Worm (Caenorhabditis elegans): ENCODE measurements around the gene K09D9.1.

Gene K09D9.1

DNA sequence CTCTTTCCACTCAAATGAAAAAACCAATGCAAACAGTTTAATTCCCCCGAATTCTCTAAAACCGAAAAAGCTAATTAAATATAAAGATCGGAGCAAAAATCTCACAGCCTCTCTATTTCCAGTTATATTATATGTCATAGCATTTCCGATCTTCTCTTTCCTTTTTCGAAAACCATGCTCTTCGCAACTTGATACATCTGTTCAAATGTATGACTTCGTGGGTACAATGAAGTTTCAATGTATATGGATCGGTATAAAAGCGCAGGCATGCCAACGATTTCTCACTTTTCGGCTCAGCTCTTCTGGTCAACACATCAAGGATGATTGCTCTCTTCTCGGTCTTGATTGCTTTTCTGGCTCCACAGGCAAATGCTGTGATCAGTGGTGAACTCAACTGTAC, 21.3 kb downstream of the K09D9.1 start, which contains the start of gene phat-7:
Gene phat-7 (plus strand): TSS at position 301 of the 400 bp plus-strand sequence.
- TF ChIP-seq zag-1 (tag; optimal IDR thresholded peaks at IDR 0.05) = no peak
- TF ChIP-seq R02D3.7 (tag; optimal IDR thresholded peaks at IDR 0.05) = no peak
- no peak for TF ChIP-seq nhr-11 (tag; optimal IDR thresholded peaks at IDR 0.05)
- TF ChIP-seq lin-13 (GFP tag; optimal IDR thresholded peaks at IDR 0.05) = no peak
- no peak for TF ChIP-seq nhr-6 (tag; optimal IDR thresholded peaks at IDR 0.05)
- no peak for TF ChIP-seq ztf-1 (GFP tag; conservative IDR thresholded peaks at IDR 0.05)
- no peak for TF ChIP-seq sem-4 (tag; optimal IDR thresholded peaks at IDR 0.05)
- no peak for TF ChIP-seq sma-9 (GFP tag; optimal IDR thresholded peaks at IDR 0.05)
- no peak for TF ChIP-seq sma-9 (tag; optimal IDR thresholded peaks at IDR 0.05)
- no peak for TF ChIP-seq mbf-1 (tag; optimal IDR thresholded peaks at IDR 0.05)
- no peak for TF ChIP-seq fos-1 (tag; optimal IDR thresholded peaks at IDR 0.05)
- TF ChIP-seq egl-27 (tag; optimal IDR thresholded peaks at IDR 0.05) = no peak
- TF ChIP-seq nhr-10 (tag; optimal IDR thresholded peaks at IDR 0.05) = no peak
- TF ChIP-seq lin-39 (tag; optimal IDR thresholded peaks at IDR 0.05) = no peak
- TF ChIP-seq sma-3 (GFP tag; optimal IDR thresholded peaks at IDR 0.05) = no peak
- TF ChIP-seq lsy-2 (tag; optimal IDR thresholded peaks at IDR 0.05) = no peak
- TF ChIP-seq elt-3 (tag; optimal IDR thresholded peaks at IDR 0.05) = no peak
- TF ChIP-seq ztf-4 (tag; optimal IDR thresholded peaks at IDR 0.05) = no peak

DNA sequence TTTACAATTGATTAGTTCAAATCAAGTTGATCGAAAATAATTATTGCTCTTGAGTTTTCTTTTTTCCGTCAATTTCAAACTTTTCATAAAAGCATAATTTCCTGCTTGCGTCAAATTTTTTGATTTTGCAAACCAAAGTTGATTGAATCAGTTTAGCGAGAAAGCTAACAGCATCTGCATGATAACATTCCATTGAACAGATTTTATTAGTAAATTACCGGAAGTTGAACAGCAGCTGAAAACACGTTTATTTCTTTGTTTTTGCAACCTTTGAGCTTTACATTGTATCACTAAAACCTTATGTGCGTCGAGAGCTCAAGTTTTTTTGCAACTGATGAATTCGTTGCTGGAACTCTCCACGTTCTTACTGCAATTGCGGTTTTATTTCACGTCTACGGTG, 22.7 kb downstream of the K09D9.1 start, which contains the start of gene srh-169:
Gene srh-169 (plus strand): TSS at position 301 of the 400 bp plus-strand sequence.
- no peak for TF ChIP-seq lin-39 (tag; optimal IDR thresholded peaks at IDR 0.05)
- TF ChIP-seq sma-9 (GFP tag; optimal IDR thresholded peaks at IDR 0.05) = no peak
- TF ChIP-seq sma-9 (tag; optimal IDR thresholded peaks at IDR 0.05) = no peak
- no peak for TF ChIP-seq elt-1 (tag; optimal IDR thresholded peaks at IDR 0.05)
- TF ChIP-seq lin-11 (tag; optimal IDR thresholded peaks at IDR 0.05) = no peak
- no peak for TF ChIP-seq lsy-2 (tag; optimal IDR thresholded peaks at IDR 0.05)
- no peak for TF ChIP-seq nhr-77 (tag; optimal IDR thresholded peaks at IDR 0.05)
- no peak for TF ChIP-seq skn-1 (tag; optimal IDR thresholded peaks at IDR 0.05)
- TF ChIP-seq peb-1 (tag; optimal IDR thresholded peaks at IDR 0.05) = no peak
- no peak for TF ChIP-seq blmp-1 (tag; optimal IDR thresholded peaks at IDR 0.05; ENCODE audit: insufficient read depth)
- no peak for TF ChIP-seq ceh-16 (tag; optimal IDR thresholded peaks at IDR 0.05)
- no peak for TF ChIP-seq mab-5 (tag; optimal IDR thresholded peaks at IDR 0.05)
- TF ChIP-seq nhr-237 (tag; optimal IDR thresholded peaks at IDR 0.05) = no peak
- no peak for TF ChIP-seq zag-1 (tag; optimal IDR thresholded peaks at IDR 0.05)
- TF ChIP-seq lin-13 (GFP tag; optimal IDR thresholded peaks at IDR 0.05) = no peak
- no peak for TF ChIP-seq mdl-1 (tag; optimal IDR thresholded peaks at IDR 0.05)
- TF ChIP-seq Y55F3AM.14 (GFP tag; optimal IDR thresholded peaks at IDR 0.05) = no peak
- TF ChIP-seq ZK546.5 (tag; optimal IDR thresholded peaks at IDR 0.05) = no peak

DNA sequence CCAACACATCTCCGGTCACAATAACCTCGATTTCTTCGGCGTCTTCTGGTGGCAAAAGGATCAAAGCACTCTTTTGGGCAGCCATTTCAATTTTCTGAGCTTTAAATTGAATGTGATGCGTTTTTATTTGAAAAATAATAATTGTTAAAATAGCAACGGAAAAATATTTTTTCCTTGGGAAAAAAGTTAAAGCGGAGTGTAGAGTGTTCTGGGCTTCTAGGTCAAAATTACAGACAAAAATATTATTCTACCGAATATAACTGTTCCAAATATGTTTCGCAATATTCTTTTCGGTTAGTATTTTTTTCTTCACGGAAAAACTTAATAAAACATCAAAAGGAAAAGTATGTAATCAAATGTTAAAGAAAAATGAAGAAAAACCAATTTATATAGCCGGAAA, 30.2 kb downstream of the K09D9.1 start, which contains the start of gene djr-1.2:
Gene djr-1.2 (minus strand): TSS at position 101 of the 400 bp plus-strand sequence.
- TF ChIP-seq ztf-11 (tag; optimal IDR thresholded peaks at IDR 0.05) (no peak), elt-1 (tag; optimal IDR thresholded peaks at IDR 0.05) (no peak), nhr-237 (tag; optimal IDR thresholded peaks at IDR 0.05) (no peak), nhr-77 (tag; optimal IDR thresholded peaks at IDR 0.05) (no peak), mab-5 (tag; optimal IDR thresholded peaks at IDR 0.05) (no peak), sma-3 (GFP tag; optimal IDR thresholded peaks at IDR 0.05) (no peak), ztf-1 (GFP tag; conservative IDR thresholded peaks at IDR 0.05) (no peak), ama-1 (optimal IDR thresholded peaks at IDR 0.05) (no peak), sem-4 (tag; optimal IDR thresholded peaks at IDR 0.05) (no peak), sma-9 (GFP tag; optimal IDR thresholded peaks at IDR 0.05) (no peak), sma-9 (tag; optimal IDR thresholded peaks at IDR 0.05) (no peak), ceh-16 (tag; optimal IDR thresholded peaks at IDR 0.05) (no peak), fos-1 (tag; optimal IDR thresholded peaks at IDR 0.05) (no peak), nhr-23 (tag; optimal IDR thresholded peaks at IDR 0.05) (no peak), mdl-1 (tag; optimal IDR thresholded peaks at IDR 0.05) (no peak), elt-3 (tag; optimal IDR thresholded peaks at IDR 0.05) (no peak)

DNA sequence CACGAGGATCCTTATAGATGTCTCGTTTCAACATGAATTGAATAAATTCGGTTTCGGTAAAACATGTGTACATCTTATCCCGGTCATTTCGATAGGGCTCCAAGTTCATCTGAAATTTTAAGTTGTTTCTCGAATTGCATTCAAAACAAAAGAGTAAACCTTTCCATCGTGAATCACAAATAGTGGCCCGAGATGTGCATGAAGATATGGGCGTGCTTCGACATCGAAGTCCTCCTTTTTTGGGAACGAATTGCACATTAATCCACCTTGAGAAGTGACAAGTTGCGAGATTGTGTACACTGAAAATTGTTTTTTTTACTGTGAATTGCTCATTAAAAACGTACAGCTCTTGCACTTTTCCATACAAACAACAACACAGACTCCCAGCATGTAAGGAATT, 31.4 kb downstream of the K09D9.1 start:
- no peak for TF ChIP-seq sma-3 (GFP tag; optimal IDR thresholded peaks at IDR 0.05)
- no peak for TF ChIP-seq gmeb-1 (tag; optimal IDR thresholded peaks at IDR 0.05)
- no peak for TF ChIP-seq lsy-2 (tag; optimal IDR thresholded peaks at IDR 0.05)
- no peak for TF ChIP-seq Y55F3AM.14 (GFP tag; optimal IDR thresholded peaks at IDR 0.05)
- TF ChIP-seq sma-9 (GFP tag; optimal IDR thresholded peaks at IDR 0.05) = no peak
- TF ChIP-seq sma-9 (tag; optimal IDR thresholded peaks at IDR 0.05) = no peak
- TF ChIP-seq egl-27 (tag; optimal IDR thresholded peaks at IDR 0.05) = no peak
- no peak for TF ChIP-seq ztf-4 (tag; optimal IDR thresholded peaks at IDR 0.05)
- no peak for TF ChIP-seq sem-4 (tag; optimal IDR thresholded peaks at IDR 0.05)
- TF ChIP-seq ama-1 (optimal IDR thresholded peaks at IDR 0.05) = no peak
- no peak for TF ChIP-seq mbf-1 (tag; optimal IDR thresholded peaks at IDR 0.05)
- TF ChIP-seq peb-1 (tag; optimal IDR thresholded peaks at IDR 0.05) = no peak
- no peak for TF ChIP-seq nhr-129 (tag; optimal IDR thresholded peaks at IDR 0.05)
- no peak for TF ChIP-seq nhr-21 (tag; optimal IDR thresholded peaks at IDR 0.05)
- TF ChIP-seq ceh-82 (tag; optimal IDR thresholded peaks at IDR 0.05) = no peak
- TF ChIP-seq zag-1 (tag; optimal IDR thresholded peaks at IDR 0.05) = no peak
- TF ChIP-seq crh-2 (tag; optimal IDR thresholded peaks at IDR 0.05) = no peak
- TF ChIP-seq ceh-16 (tag; optimal IDR thresholded peaks at IDR 0.05) = no peak
